Fruit fly (Drosophila melanogaster) ovary, adult (tissue): ENCODE data around the gene Pfdn2.

ENCODE experiments used
- CG17801 ChIP-seq: fragments of 200-800 bp; optimal IDR thresholded peaks from 2 replicates; lab custom pipeline; 2019; ENCODE audit warnings: missing biosample characterization, mild to moderate bottlenecking, missing genetic modification characterization, moderate library complexity; ENCODE audit not compliant: partially characterized antibody

Pfdn2 gene

DNA sequence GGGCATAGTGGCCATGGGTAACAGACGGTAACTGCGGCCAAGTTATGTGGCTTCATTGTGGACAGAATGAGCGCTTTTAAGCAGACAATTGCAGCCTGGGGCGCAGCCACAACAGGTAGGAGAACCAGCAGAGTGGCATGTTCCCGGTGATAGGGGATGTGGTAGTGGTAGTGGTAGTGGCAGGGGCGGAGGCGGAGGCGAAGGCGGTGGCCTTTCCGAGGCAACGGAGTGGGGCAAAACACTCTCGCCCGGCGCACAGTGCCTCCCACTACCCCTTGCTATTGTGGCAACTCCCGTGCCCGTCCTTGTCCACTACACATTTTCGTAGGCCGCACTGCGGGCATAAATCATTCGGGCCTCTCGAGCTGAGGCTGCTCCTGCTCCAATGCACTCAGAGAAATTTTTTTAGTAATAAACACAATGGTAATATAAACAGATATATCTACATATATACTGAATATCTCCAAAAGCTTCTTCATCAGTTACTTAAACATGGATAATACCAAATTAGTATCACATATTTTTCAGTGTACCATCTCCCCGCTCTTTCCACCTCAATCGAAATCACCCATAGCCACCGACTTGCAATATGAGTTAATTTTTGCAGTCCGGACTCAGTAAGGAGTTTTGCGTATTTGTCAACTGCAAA lies 40.7 kb downstream of the Pfdn2 start:
- TF ChIP-seq CG17801 (GFP tag; lab: Kevin White, UChicago): no peak

DNA sequence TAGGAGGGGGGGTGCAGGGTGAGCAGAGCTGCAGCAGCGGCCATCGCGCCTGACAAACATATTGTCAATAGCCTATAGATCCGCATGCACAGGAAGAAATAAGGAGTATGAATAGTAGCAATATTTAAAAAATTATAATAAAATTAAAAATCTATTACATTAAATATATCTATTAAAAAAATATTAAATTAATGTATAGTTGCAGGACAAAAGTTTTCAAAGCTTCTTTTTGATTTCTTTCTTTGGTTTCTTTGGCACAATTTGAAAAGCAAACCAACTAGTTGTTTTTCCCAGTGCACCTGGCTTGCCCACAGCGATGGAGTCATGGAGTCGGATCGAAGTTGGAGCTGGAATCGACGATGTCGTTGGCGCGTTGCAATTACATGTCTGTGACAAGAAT lies 42.4 kb downstream of the Pfdn2 start:
- TF ChIP-seq CG17801 (GFP tag; lab: Kevin White, UChicago): no peak

dm6 chr3L:11027279-11027678 lies 46.9 kb downstream of the Pfdn2 start, which contains the start of gene CG32081:
TSS of gene CG32081 (plus strand) at chr3L:11027579.
- TF ChIP-seq CG17801 (GFP tag; lab: Kevin White, UChicago): no peak

- no peak for TF ChIP-seq CG17801 (GFP tag; lab: Kevin White, UChicago)
These were observed 48.9 kb downstream of the Pfdn2 start, which contains the start of gene CG32079 for dm6 chr3L:11025261-11025660. TSS of gene CG32079 (plus strand) at chr3L:11025561.
